Worm (Caenorhabditis elegans) whole organism, young adult: ENCODE data around the gene yif-1.

Experiments used
- D2030.7 ChIP-seq: fragments of 200-800 bp; sonication (Bioruptor generic); IDR thresholded peaks from 2 replicates; pipeline ENCODE4 v1.3.6; 2022; ENCODE audit warnings: missing genetic modification reagents, missing genetic modification characterization, missing compliant biosample characterization
- F39B2.1 ChIP-seq: fragments of 200-800 bp; sonication (Bioruptor generic); IDR thresholded peaks from 2 replicates; pipeline ENCODE4 v1.3.6; 2022; ENCODE audit warnings: missing genetic modification reagents, missing genetic modification characterization, missing compliant biosample characterization
- F49E8.2 ChIP-seq: sonication (generic microtip); optimal IDR thresholded peaks from 3 replicates; lab custom pipeline; 2017; ENCODE audit warnings: missing genetic modification characterization, mild to moderate bottlenecking, missing compliant biosample characterization, antibody characterized with exemption, moderate library complexity; ENCODE audit not compliant: insufficient read depth
- ama-1 ChIP-seq, 3 experiments: fragments of 150-350 bp in 1 of 3; sonication (generic microtip) in 2 of 3; optimal IDR thresholded peaks; 2 replicates each; lab custom pipeline; 2014 to 2018; ENCODE audit warnings: missing biosample characterization in 2 of 3, missing genetic modification characterization in 2 of 3, missing genetic modification reagents in 2 of 3
- tlf-1 ChIP-seq: fragments of 200-800 bp; sonication (Bioruptor generic); optimal IDR thresholded peaks from 2 replicates; lab custom pipeline; 2018; ENCODE audit warnings: mild to moderate bottlenecking, missing genetic modification characterization, missing compliant biosample characterization
- unc-62 ChIP-seq: fragments of 150-350 bp; optimal IDR thresholded peaks from 2 replicates; lab custom pipeline; 2014; ENCODE audit warnings: missing biosample characterization, missing genetic modification reagents, missing genetic modification characterization
- ztf-28 ChIP-seq: fragments of 200-800 bp; sonication (Bioruptor generic); IDR thresholded peaks from 2 replicates; pipeline ENCODE4 v1.3.6; 2022; ENCODE audit warnings: missing genetic modification reagents, missing genetic modification characterization, missing compliant biosample characterization

- no peak for TF ChIP-seq tlf-1
- no peak for TF ChIP-seq F39B2.1 (GFP tag; lab: Robert Waterston, UW)
- TF ChIP-seq ama-1 (optimal IDR thresholded peaks at IDR 0.05; lab: Kevin White, UChicago): no peak
- TF ChIP-seq ama-1 (GFP tag; optimal IDR thresholded peaks at IDR 0.05; lab: Kevin White, UChicago): no peak
- TF ChIP-seq unc-62 (GFP tag; lab: Kevin White, UChicago): no peak
- no peak for TF ChIP-seq D2030.7 (GFP tag; lab: Robert Waterston, UW)
- TF ChIP-seq F49E8.2 (tag; lab: Kevin White, UChicago): no peak
- TF ChIP-seq ztf-28 (GFP tag; lab: Robert Waterston, UW): no peak
Observed at ce11 chrV:10036275-10036674, 18.4 kb downstream of the yif-1 start, which contains the start of gene T06E8.2.
